Worm (Caenorhabditis elegans) whole organism, L4/young adult: ENCODE data around the gene ins-2.

Source experiments
- dao-5 ChIP-seq: sonication (generic microtip); optimal IDR thresholded peaks from 2 replicates; lab custom pipeline; 2016; ENCODE audit warnings: missing genotype, missing genetic modification characterization, moderate library complexity, missing compliant biosample characterization
- him-1 ChIP-seq: sonication (generic microtip); optimal IDR thresholded peaks from 2 replicates; lab custom pipeline; 2016; ENCODE audit warnings: missing genotype, missing genetic modification reagents, missing genetic modification characterization, missing compliant biosample characterization

ce11 chrII:6010544-6010943 is 22.2 kb downstream of the ins-2 start, which contains the start of gene ins-20:
- TF ChIP-seq dao-5 (no peak), him-1 (tag; lab: Kevin White, UChicago) (no peak)
